Fruit fly (Drosophila melanogaster) whole organism, embryonic: Measurements from ENCODE around the gene abs.

Experiments
- Ada2b ChIP-seq: fragments of 200-800 bp; sonication (Bioruptor generic); IDR thresholded peaks from 2 replicates; pipeline ENCODE4 v1.3.6; 2022; ENCODE audit warnings: missing biosample characterization, missing genetic modification characterization
- CG10431 ChIP-seq: fragments of 200-800 bp; sonication (Bioruptor generic); optimal IDR thresholded peaks from 3 replicates; lab custom pipeline; 2018; ENCODE audit warnings: missing biosample characterization, mild to moderate bottlenecking, missing genetic modification characterization
- CG10543 ChIP-seq: fragments of 200-800 bp; sonication (Bioruptor generic); optimal IDR thresholded peaks from 3 replicates; lab custom pipeline; 2017; ENCODE audit warnings: missing biosample characterization, mild to moderate bottlenecking, missing genetic modification characterization, moderate library complexity
- CG10565 ChIP-seq: fragments of 200-800 bp; sonication (Bioruptor generic); optimal IDR thresholded peaks from 3 replicates; lab custom pipeline; 2016; ENCODE audit warnings: missing biosample characterization, mild to moderate bottlenecking, missing genetic modification characterization
- CG10654 ChIP-seq: fragments of 200-800 bp; sonication (Bioruptor generic); optimal IDR thresholded peaks from 2 replicates; lab custom pipeline; 2016; ENCODE audit warnings: missing biosample characterization, missing genetic modification characterization
- CG12391 ChIP-seq: fragments of 200-800 bp; sonication (Bioruptor generic); optimal IDR thresholded peaks from 3 replicates; lab custom pipeline; 2018; ENCODE audit warnings: missing biosample characterization, mild to moderate bottlenecking, missing genetic modification characterization, moderate library complexity
- CG13894 ChIP-seq: fragments of 200-800 bp; sonication (Bioruptor generic); optimal IDR thresholded peaks from 3 replicates; lab custom pipeline; 2018; ENCODE audit warnings: missing biosample characterization, mild to moderate bottlenecking, missing genetic modification characterization, moderate library complexity
- CG14710 ChIP-seq: fragments of 200-800 bp; sonication (Bioruptor generic); optimal IDR thresholded peaks from 3 replicates; lab custom pipeline; 2019; ENCODE audit warnings: missing biosample characterization, mild to moderate bottlenecking, missing genetic modification characterization, moderate library complexity
- CG1529 ChIP-seq: fragments of 200-800 bp; sonication (Bioruptor generic); optimal IDR thresholded peaks from 3 replicates; lab custom pipeline; 2018; ENCODE audit warnings: missing biosample characterization, missing genetic modification characterization
- CG15479 ChIP-seq: fragments of 200-800 bp; sonication (Bioruptor generic); optimal IDR thresholded peaks from 3 replicates; lab custom pipeline; 2019; ENCODE audit warnings: missing biosample characterization, mild to moderate bottlenecking, missing genetic modification characterization, moderate library complexity
- CG17385 ChIP-seq: fragments of 200-800 bp; sonication (Bioruptor generic); optimal IDR thresholded peaks from 3 replicates; lab custom pipeline; 2018; ENCODE audit warnings: missing biosample characterization, mild to moderate bottlenecking, missing genetic modification characterization
- CG2129 ChIP-seq: fragments of 200-800 bp; sonication (Bioruptor generic); IDR thresholded peaks from 2 replicates; pipeline ENCODE4 v1.3.6; 2022; ENCODE audit warnings: missing biosample characterization, missing genetic modification characterization; ENCODE audit not compliant: partially characterized antibody
- CG3407 ChIP-seq: fragments of 200-800 bp; sonication (Bioruptor generic); optimal IDR thresholded peaks from 2 replicates; lab custom pipeline; 2018; ENCODE audit warnings: missing biosample characterization, mild to moderate bottlenecking, missing genetic modification characterization
- CG3726 ChIP-seq: fragments of 200-800 bp; sonication (Bioruptor generic); IDR thresholded peaks from 3 replicates; pipeline ENCODE4, ENCODE4 v1.3.6; 2022; ENCODE audit warnings: missing biosample characterization, missing genetic modification characterization
- CG8478 ChIP-seq: fragments of >200 bp; optimal IDR thresholded peaks from 2 replicates; lab custom pipeline; 2018
- CG8765 ChIP-seq: fragments of 200-800 bp; sonication (Bioruptor generic); IDR thresholded peaks from 2 replicates; pipeline ENCODE4 v1.3.6; 2022; ENCODE audit warnings: missing biosample characterization, missing genetic modification characterization
- CG8944 ChIP-seq: fragments of 200-800 bp; sonication (Bioruptor generic); optimal IDR thresholded peaks from 3 replicates; lab custom pipeline; 2016; ENCODE audit warnings: missing biosample characterization, missing genetic modification characterization
- CG9437 ChIP-seq: fragments of 200-800 bp; sonication (Bioruptor generic); optimal IDR thresholded peaks from 2 replicates; lab custom pipeline; 2018; ENCODE audit warnings: missing biosample characterization, mild to moderate bottlenecking, missing genetic modification characterization
- CHES-1-like ChIP-seq: fragments of 200-800 bp; sonication (Bioruptor generic); optimal IDR thresholded peaks from 2 replicates; lab custom pipeline; 2016; ENCODE audit warnings: missing biosample characterization, missing genetic modification characterization
- Dad ChIP-seq: fragments of 200-800 bp; sonication (Bioruptor generic); optimal IDR thresholded peaks from 3 replicates; lab custom pipeline; 2016; ENCODE audit warnings: missing biosample characterization, missing genetic modification characterization
- Doc2 ChIP-seq: fragments of 200-800 bp; sonication (Bioruptor generic); IDR thresholded peaks from 2 replicates; pipeline ENCODE4 v1.3.6; 2022; ENCODE audit warnings: missing biosample characterization, missing genetic modification characterization
- Elba2 ChIP-seq: fragments of 200-800 bp; sonication (Bioruptor generic); optimal IDR thresholded peaks from 3 replicates; lab custom pipeline; 2016; ENCODE audit warnings: missing biosample characterization, missing genetic modification characterization
- H15 ChIP-seq: fragments of 200-800 bp; sonication (Bioruptor generic); IDR thresholded peaks from 3 replicates; pipeline ENCODE4 v1.3.6; 2022; ENCODE audit warnings: missing biosample characterization, missing genetic modification characterization
- MTF-1 ChIP-seq: fragments of 200-800 bp; sonication (Bioruptor generic); optimal IDR thresholded peaks from 2 replicates; lab custom pipeline; 2018; ENCODE audit warnings: missing biosample characterization, mild to moderate bottlenecking, missing genetic modification characterization, borderline replicate concordance
- Mad ChIP-seq: fragments of 200-800 bp; sonication (Bioruptor generic); optimal IDR thresholded peaks from 2 replicates; lab custom pipeline; 2016; ENCODE audit warnings: missing biosample characterization, missing genetic modification characterization
- Mes4 ChIP-seq: fragments of 200-800 bp; sonication (Bioruptor generic); optimal IDR thresholded peaks from 2 replicates; lab custom pipeline; 2016; ENCODE audit warnings: missing biosample characterization, missing genetic modification characterization
- Oaz ChIP-seq: fragments of 200-800 bp; sonication (Bioruptor generic); IDR thresholded peaks from 2 replicates; pipeline ENCODE4 v1.3.6; 2022; ENCODE audit warnings: missing biosample characterization, missing genetic modification characterization
- ara ChIP-seq: fragments of 200-800 bp; sonication (Bioruptor generic); IDR thresholded peaks from 2 replicates; pipeline ENCODE4 v1.3.6; 2022; ENCODE audit warnings: missing biosample characterization, missing genetic modification characterization
- az2 ChIP-seq: fragments of 200-800 bp; sonication (Bioruptor generic); optimal IDR thresholded peaks from 3 replicates; lab custom pipeline; 2016; ENCODE audit warnings: missing biosample characterization, missing genetic modification characterization
- cad ChIP-seq: fragments of >200 bp; optimal IDR thresholded peaks from 2 replicates; lab custom pipeline; 2017; ENCODE audit warnings: missing biosample characterization, missing genetic modification characterization
- caup ChIP-seq: fragments of 200-800 bp; sonication (Bioruptor generic); optimal IDR thresholded peaks from 3 replicates; lab custom pipeline; 2017; ENCODE audit warnings: missing biosample characterization, mild to moderate bottlenecking, missing genetic modification characterization, moderate library complexity; ENCODE audit not compliant: severe bottlenecking
- chm ChIP-seq: fragments of 200-800 bp; sonication (Bioruptor generic); IDR thresholded peaks from 2 replicates; pipeline ENCODE4 v1.3.6; 2022; ENCODE audit warnings: missing biosample characterization, missing genetic modification characterization
- crc ChIP-seq: fragments of 200-800 bp; sonication (Bioruptor generic); optimal IDR thresholded peaks from 2 replicates; lab custom pipeline; 2016; ENCODE audit warnings: missing biosample characterization, missing genetic modification characterization
- dati ChIP-seq: fragments of 200-800 bp; sonication (Bioruptor generic); IDR thresholded peaks from 2 replicates; pipeline ENCODE4 v1.3.6; 2022; ENCODE audit warnings: missing biosample characterization, missing genetic modification characterization
- dmrt11E ChIP-seq: fragments of 200-800 bp; sonication (Bioruptor generic); optimal IDR thresholded peaks from 3 replicates; lab custom pipeline; 2018; ENCODE audit warnings: missing biosample characterization, mild to moderate bottlenecking, missing genetic modification characterization, moderate library complexity
- dysf ChIP-seq: fragments of 200-800 bp; sonication (Bioruptor generic); IDR thresholded peaks from 3 replicates; pipeline ENCODE4 v1.3.6; 2022; ENCODE audit warnings: missing biosample characterization, missing genetic modification characterization
- fd3F ChIP-seq: fragments of 200-800 bp; sonication (Bioruptor generic); optimal IDR thresholded peaks from 2 replicates; lab custom pipeline; 2018; ENCODE audit warnings: missing biosample characterization, mild to moderate bottlenecking, missing genetic modification characterization, moderate library complexity
- h ChIP-seq: fragments of >200 bp; optimal IDR thresholded peaks from 2 replicates; lab custom pipeline; 2017
- hb ChIP-seq: fragments of 200-800 bp; sonication (Bioruptor generic); IDR thresholded peaks from 3 replicates; pipeline ENCODE4 v1.3.6; 2022; ENCODE audit warnings: missing biosample characterization, missing genetic modification characterization; ENCODE audit not compliant: partially characterized antibody
- jigr1 ChIP-seq: fragments of 200-800 bp; sonication (Bioruptor generic); IDR thresholded peaks from 3 replicates; pipeline ENCODE4 v1.3.6; 2022; ENCODE audit warnings: missing biosample characterization, missing genetic modification characterization
- lov ChIP-seq, 2 experiments: fragments of 200-800 bp in 1 of 2; fragments of >200 bp in 1 of 2; sonication (Bioruptor generic) in 1 of 2; IDR thresholded peaks in 1 of 2; optimal IDR thresholded peaks in 1 of 2; 2 replicates in 1 of 2; 3 replicates in 1 of 2; pipeline versions ENCODE4 v1.3.6 to Lab custom; 2017 to 2022; ENCODE audit warnings: missing biosample characterization in 1 of 2, missing genetic modification characterization in 1 of 2
- mirr ChIP-seq: fragments of 200-800 bp; sonication (Bioruptor generic); optimal IDR thresholded peaks from 3 replicates; lab custom pipeline; 2018; ENCODE audit warnings: missing biosample characterization, mild to moderate bottlenecking, missing genetic modification characterization
- oc ChIP-seq: fragments of 200-800 bp; sonication (Bioruptor generic); optimal IDR thresholded peaks from 2 replicates; lab custom pipeline; 2018; ENCODE audit warnings: missing biosample characterization, mild to moderate bottlenecking, missing genetic modification characterization, moderate library complexity
- pros ChIP-seq: fragments of 200-800 bp; sonication (Bioruptor generic); optimal IDR thresholded peaks from 3 replicates; lab custom pipeline; 2019; ENCODE audit warnings: missing biosample characterization, mild to moderate bottlenecking, missing genetic modification characterization, moderate library complexity
- sd ChIP-seq: fragments of 200-800 bp; sonication (Bioruptor generic); optimal IDR thresholded peaks from 3 replicates; lab custom pipeline; 2018; ENCODE audit warnings: missing biosample characterization, mild to moderate bottlenecking, missing genetic modification characterization, moderate library complexity
- shn ChIP-seq: fragments of 200-800 bp; sonication (Bioruptor generic); optimal IDR thresholded peaks from 3 replicates; lab custom pipeline; 2016; ENCODE audit warnings: missing biosample characterization, missing genetic modification characterization
- slou ChIP-seq: fragments of 200-800 bp; sonication (Bioruptor generic); optimal IDR thresholded peaks from 3 replicates; lab custom pipeline; 2016; ENCODE audit warnings: missing biosample characterization, missing genetic modification characterization
- sug ChIP-seq: fragments of 200-800 bp; optimal IDR thresholded peaks from 2 replicates; lab custom pipeline; 2019; ENCODE audit warnings: missing biosample characterization, mild to moderate bottlenecking, missing genetic modification characterization, moderate library complexity
- trh ChIP-seq: fragments of 200-800 bp; sonication (Bioruptor generic); optimal IDR thresholded peaks from 2 replicates; lab custom pipeline; 2016; ENCODE audit warnings: missing biosample characterization, missing genetic modification characterization
- vfl ChIP-seq: fragments of 200-800 bp; sonication (Bioruptor generic); optimal IDR thresholded peaks from 2 replicates; lab custom pipeline; 2016; ENCODE audit warnings: missing biosample characterization, missing genetic modification characterization

Gene abs

DNA sequence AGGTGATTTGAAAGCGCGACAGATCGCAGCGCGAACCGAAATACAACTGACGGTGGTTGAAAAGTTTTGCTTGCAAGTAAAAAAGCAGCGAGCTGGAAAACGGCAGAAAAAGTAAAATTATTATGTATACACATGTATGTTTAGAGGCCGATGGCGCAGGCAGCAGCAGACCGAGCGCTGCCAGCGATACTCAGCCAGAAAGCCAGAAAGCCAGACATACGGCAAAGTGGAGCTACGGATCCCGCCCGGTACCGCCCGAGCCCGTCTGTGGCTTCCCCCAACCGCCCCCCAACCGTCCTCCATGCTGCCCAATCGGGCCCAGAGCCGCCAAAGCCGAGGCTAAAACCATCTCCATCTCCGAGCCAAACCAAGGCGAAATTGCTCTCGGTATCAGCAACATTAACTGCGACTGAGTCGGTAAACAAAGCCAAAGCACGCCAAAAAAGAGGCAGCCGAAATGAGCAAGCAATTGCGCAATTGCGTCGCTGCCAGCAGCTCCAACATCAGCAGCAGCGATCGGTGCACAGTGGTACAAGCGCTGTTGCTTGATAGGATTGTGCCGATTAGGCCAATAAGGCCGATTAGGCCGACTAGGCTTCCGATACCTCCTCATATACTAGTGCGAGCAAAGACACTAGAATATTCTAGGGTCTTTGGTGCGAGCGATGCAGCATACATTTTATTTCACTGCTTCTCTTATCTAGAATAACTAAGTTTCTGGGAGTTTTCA is 17.4 kb upstream of the abs start, which contains the start of gene CG14636 (continued):
- TF ChIP-seq Mad (GFP tag; lab: Kevin White, UChicago) (peak; percentile 52), CG1529 (peak; percentile 21), Ada2b (peak; percentile 77), chm (GFP tag; lab: Robert Waterston, UW) (no peak; the same call in 1 of the 2 replicates), hb (GFP tag; lab: Robert Waterston, UW) (peak; percentile 62; the same call in 1 of the 3 replicates), az2 (GFP tag; lab: Kevin White, UChicago) (peak; percentile 50), CG3726 (GFP tag; lab: Robert Waterston, UW) (peak; percentile 77), CG8478 (lab: Kevin White, UChicago) (no peak), CG9437 (peak; percentile 31), Doc2 (GFP tag; lab: Robert Waterston, UW) (no peak), fd3F (peak; percentile 58), oc (tag; lab: Kevin White, UChicago) (no peak), dati (no peak), sd (tag; lab: Kevin White, UChicago) (peak; percentile 8), trh (no peak), crc (GFP tag; lab: Kevin White, UChicago) (peak; percentile 46), cad (GFP tag; lab: Kevin White, UChicago) (no peak), CG8765 (no peak), Dad (GFP tag; lab: Kevin White, UChicago) (peak; percentile 39), CG12391 (tag; lab: Kevin White, UChicago) (peak; percentile 47), CG14710 (tag; lab: Kevin White, UChicago) (no peak), pros (GFP tag; lab: Kevin White, UChicago) (peak; percentile 12), lov (optimal IDR thresholded peaks at IDR 0.05; lab: Kevin White, UChicago) (no peak), lov (GFP tag; IDR thresholded peaks at IDR 0.05; lab: Robert Waterston, UW) (no peak), shn (GFP tag; lab: Kevin White, UChicago) (peak; percentile 74), CG3407 (GFP tag; lab: Kevin White, UChicago) (peak; percentile 2), ara (GFP tag; lab: Robert Waterston, UW) (no peak), Oaz (GFP tag; lab: Robert Waterston, UW) (peak; percentile 81), CG2129 (GFP tag; lab: Robert Waterston, UW) (no peak), sug (tag; lab: Kevin White, UChicago) (peak; percentile 72), H15 (GFP tag; lab: Robert Waterston, UW) (0 out of 3 replicates have a peak, but pooled peaks have one; percentile 49), vfl (GFP tag; lab: Kevin White, UChicago) (no peak), jigr1 (GFP tag; lab: Robert Waterston, UW) (peak; percentile 67; the same call in 2 of the 3 replicates), MTF-1 (GFP tag; lab: Kevin White, UChicago) (no peak), caup (GFP tag; lab: Kevin White, UChicago) (peak; percentile 67), CG10543 (GFP tag; lab: Kevin White, UChicago) (peak; percentile 92), CG15479 (GFP tag; lab: Kevin White, UChicago) (no peak), dmrt11E (tag; lab: Kevin White, UChicago) (no peak), CG17385 (peak; percentile 68), slou (GFP tag; lab: Kevin White, UChicago) (peak; percentile 35), CHES-1-like (GFP tag; lab: Kevin White, UChicago) (peak; percentile 69), dysf (peak; percentile 90), CG10431 (GFP tag; lab: Kevin White, UChicago) (no peak), mirr (GFP tag; lab: Kevin White, UChicago) (peak; percentile 51), h (lab: Kevin White, UChicago) (no peak), Elba2 (GFP tag; lab: Kevin White, UChicago) (no peak), CG10565 (no peak), CG8944 (GFP tag; lab: Kevin White, UChicago) (peak; percentile 63), CG10654 (GFP tag; lab: Kevin White, UChicago) (peak; percentile 50), CG13894 (no peak), Mes4 (GFP tag; lab: Kevin White, UChicago) (peak; percentile 39)
